Worm (Caenorhabditis elegans) whole organism, L4/young adult: ENCODE results near the gene R04E5.7.

ENCODE experiments used
- W03F9.2 ChIP-seq: fragments of 150-350 bp; optimal IDR thresholded peaks from 2 replicates; lab custom pipeline; 2014; ENCODE audit warnings: missing biosample characterization, missing genetic modification characterization
- him-1 ChIP-seq: sonication (generic microtip); optimal IDR thresholded peaks from 2 replicates; lab custom pipeline; 2016; ENCODE audit warnings: missing genotype, missing genetic modification reagents, missing genetic modification characterization, missing compliant biosample characterization

ce11 chrX:8843988-8844387, 46.9 kb upstream of the R04E5.7 start, which contains the start of gene ubc-23:
- no peak for TF ChIP-seq him-1 (tag; lab: Kevin White, UChicago)
- no peak for TF ChIP-seq W03F9.2 (tag; lab: Kevin White, UChicago)
